Fruit fly (Drosophila melanogaster) whole organism, embryonic: Measurements from ENCODE around the gene dgt1.

ENCODE experiments used
- Adf1 ChIP-seq: fragments of 200-800 bp; sonication (Bioruptor generic); IDR thresholded peaks from 2 replicates; pipeline ENCODE4 v1.3.6; 2022; ENCODE audit warnings: missing biosample characterization, missing genetic modification characterization
- BEAF-32 ChIP-seq: fragments of 200-800 bp; sonication (Bioruptor generic); optimal IDR thresholded peaks from 3 replicates; lab custom pipeline; 2017; ENCODE audit warnings: missing biosample characterization, missing genetic modification characterization, mild to moderate bottlenecking, moderate library complexity, missing genetic modification reagents
- Bdp1 ChIP-seq: fragments of 200-800 bp; sonication (Bioruptor generic); optimal IDR thresholded peaks from 3 replicates; lab custom pipeline; 2016; ENCODE audit warnings: missing biosample characterization, missing genetic modification characterization
- CG11085 ChIP-seq: fragments of 200-800 bp; sonication (Bioruptor generic); IDR thresholded peaks from 2 replicates; pipeline ENCODE4 v1.3.6; 2022; ENCODE audit warnings: missing biosample characterization, missing genetic modification characterization
- CG11398 ChIP-seq: fragments of 200-800 bp; sonication (Bioruptor generic); optimal IDR thresholded peaks from 2 replicates; lab custom pipeline; 2016; ENCODE audit warnings: missing biosample characterization, missing genetic modification characterization
- CG14050 ChIP-seq: fragments of 200-800 bp; sonication (Bioruptor generic); IDR thresholded peaks from 3 replicates; pipeline ENCODE4 v1.3.6; 2022; ENCODE audit warnings: missing biosample characterization, missing genetic modification characterization
- CG14710 ChIP-seq: fragments of 200-800 bp; sonication (Bioruptor generic); optimal IDR thresholded peaks from 3 replicates; lab custom pipeline; 2019; ENCODE audit warnings: missing biosample characterization, mild to moderate bottlenecking, missing genetic modification characterization, moderate library complexity
- CG15269 ChIP-seq: fragments of 200-800 bp; sonication (Bioruptor generic); optimal IDR thresholded peaks from 2 replicates; lab custom pipeline; 2018; ENCODE audit warnings: missing biosample characterization, mild to moderate bottlenecking, missing genetic modification characterization, moderate library complexity
- CG17328 ChIP-seq: fragments of 200-800 bp; sonication (Bioruptor generic); IDR thresholded peaks from 2 replicates; pipeline ENCODE4 v1.3.6; 2022; ENCODE audit warnings: missing biosample characterization, missing genetic modification characterization
- CG2199 ChIP-seq: fragments of 200-800 bp; sonication (Bioruptor generic); IDR thresholded peaks from 3 replicates; pipeline ENCODE4 v1.3.6; 2022; ENCODE audit warnings: missing biosample characterization, missing genetic modification characterization
- CG31365 ChIP-seq: fragments of 200-800 bp; sonication (Bioruptor generic); optimal IDR thresholded peaks from 2 replicates; lab custom pipeline; 2018; ENCODE audit warnings: missing biosample characterization, mild to moderate bottlenecking, missing genetic modification characterization
- CG32772 ChIP-seq: fragments of 200-800 bp; sonication (Bioruptor generic); IDR thresholded peaks from 2 replicates; pipeline ENCODE4 v1.3.6; 2022; ENCODE audit warnings: missing biosample characterization, missing genetic modification characterization
- CG3281 ChIP-seq: fragments of 200-800 bp; sonication (Bioruptor generic); optimal IDR thresholded peaks from 3 replicates; lab custom pipeline; 2017; ENCODE audit warnings: missing biosample characterization, mild to moderate bottlenecking, missing genetic modification characterization
- CG42726 ChIP-seq: fragments of 200-800 bp; sonication (Bioruptor generic); IDR thresholded peaks from 2 replicates; pipeline ENCODE4 v1.3.6; 2022; ENCODE audit warnings: missing biosample characterization, missing genetic modification characterization; ENCODE audit not compliant: partially characterized antibody
- CG4404 ChIP-seq: fragments of 200-800 bp; sonication (Bioruptor generic); IDR thresholded peaks from 2 replicates; pipeline ENCODE4 v1.3.6; 2022; ENCODE audit warnings: missing biosample characterization, missing genetic modification characterization
- CG9727 ChIP-seq: fragments of 200-800 bp; sonication (Bioruptor generic); optimal IDR thresholded peaks from 3 replicates; lab custom pipeline; 2017; ENCODE audit warnings: missing biosample characterization, mild to moderate bottlenecking, missing genetic modification characterization
- CTCF ChIP-seq: fragments of 200-800 bp; sonication (Bioruptor generic); optimal IDR thresholded peaks from 2 replicates; lab custom pipeline; 2017; ENCODE audit warnings: missing biosample characterization, mild to moderate bottlenecking, missing genetic modification characterization, moderate library complexity
- CoRest ChIP-seq: fragments of 200-800 bp; sonication (Bioruptor generic); optimal IDR thresholded peaks from 3 replicates; lab custom pipeline; 2018; ENCODE audit warnings: missing biosample characterization, mild to moderate bottlenecking, missing genetic modification characterization, moderate library complexity
- D19B ChIP-seq: fragments of 200-800 bp; sonication (Bioruptor generic); optimal IDR thresholded peaks from 2 replicates; lab custom pipeline; 2017; ENCODE audit warnings: missing biosample characterization, mild to moderate bottlenecking, missing genetic modification characterization
- Doc2 ChIP-seq: fragments of 200-800 bp; sonication (Bioruptor generic); IDR thresholded peaks from 2 replicates; pipeline ENCODE4 v1.3.6; 2022; ENCODE audit warnings: missing biosample characterization, missing genetic modification characterization
- Drgx ChIP-seq: fragments of 200-800 bp; sonication (Bioruptor generic); IDR thresholded peaks from 2 replicates; pipeline ENCODE4 v1.3.6; 2022; ENCODE audit warnings: missing biosample characterization, missing genetic modification characterization
- HmgD ChIP-seq: fragments of 200-800 bp; sonication (Bioruptor generic); optimal IDR thresholded peaks from 3 replicates; lab custom pipeline; 2016; ENCODE audit warnings: missing biosample characterization, missing genetic modification characterization
- Lim3 ChIP-seq: fragments of 200-800 bp; sonication (Bioruptor generic); IDR thresholded peaks from 2 replicates; pipeline ENCODE4 v1.3.6; 2022; ENCODE audit warnings: missing biosample characterization, missing genetic modification characterization
- MESR4 ChIP-seq: fragments of 200-800 bp; sonication (Bioruptor generic); optimal IDR thresholded peaks from 2 replicates; lab custom pipeline; 2018; ENCODE audit warnings: missing biosample characterization, mild to moderate bottlenecking, missing genetic modification characterization, moderate library complexity
- Neu2 ChIP-seq: fragments of 200-800 bp; sonication (Bioruptor generic); optimal IDR thresholded peaks from 3 replicates; lab custom pipeline; 2016; ENCODE audit warnings: missing biosample characterization, missing genetic modification characterization, borderline replicate concordance
- YL-1 ChIP-seq: fragments of 200-800 bp; sonication (Bioruptor generic); optimal IDR thresholded peaks from 3 replicates; lab custom pipeline; 2017; ENCODE audit warnings: missing biosample characterization, mild to moderate bottlenecking, missing genetic modification characterization
- ara ChIP-seq: fragments of 200-800 bp; sonication (Bioruptor generic); IDR thresholded peaks from 2 replicates; pipeline ENCODE4 v1.3.6; 2022; ENCODE audit warnings: missing biosample characterization, missing genetic modification characterization
- bab2 ChIP-seq: fragments of 200-800 bp; sonication (Bioruptor generic); optimal IDR thresholded peaks from 2 replicates; lab custom pipeline; 2016; ENCODE audit warnings: missing biosample characterization, missing genetic modification characterization
- chinmo ChIP-seq: fragments of 200-800 bp; sonication (Bioruptor generic); IDR thresholded peaks from 4 replicates; pipeline ENCODE4 v1.3.6; 2022; ENCODE audit warnings: missing biosample characterization, missing genetic modification characterization; ENCODE audit not compliant: partially characterized antibody
- croc ChIP-seq: fragments of 200-800 bp; sonication (Bioruptor generic); conservative IDR thresholded peaks from 3 replicates; pipeline ENCODE4 v1.3.6; 2022; ENCODE audit warnings: missing biosample characterization, missing genetic modification characterization
- crol ChIP-seq: fragments of 200-800 bp; sonication (Bioruptor generic); IDR thresholded peaks from 2 replicates; pipeline ENCODE4 v1.3.6; 2022; ENCODE audit warnings: missing biosample characterization, missing genetic modification characterization
- disco-r ChIP-seq: fragments of 200-800 bp; sonication (Bioruptor generic); optimal IDR thresholded peaks from 2 replicates; lab custom pipeline; 2016; ENCODE audit warnings: missing biosample characterization, missing genetic modification characterization
- dmrt99B ChIP-seq: fragments of 200-800 bp; sonication (Bioruptor generic); optimal IDR thresholded peaks from 2 replicates; lab custom pipeline; 2018; ENCODE audit warnings: missing biosample characterization, mild to moderate bottlenecking, missing genetic modification characterization, moderate library complexity
- fd102C ChIP-seq: fragments of 200-800 bp; sonication (Bioruptor generic); optimal IDR thresholded peaks from 2 replicates; lab custom pipeline; 2018; ENCODE audit warnings: missing biosample characterization, mild to moderate bottlenecking, missing genetic modification characterization, moderate library complexity
- gfzf ChIP-seq: fragments of 200-800 bp; sonication (Bioruptor generic); optimal IDR thresholded peaks from 2 replicates; lab custom pipeline; 2016; ENCODE audit warnings: missing biosample characterization, mild to moderate bottlenecking, missing genetic modification characterization, moderate library complexity
- gsb-n ChIP-seq: fragments of 200-800 bp; sonication (Bioruptor generic); optimal IDR thresholded peaks from 3 replicates; lab custom pipeline; 2018; ENCODE audit warnings: missing biosample characterization, mild to moderate bottlenecking, missing genetic modification characterization
- maf-S ChIP-seq: fragments of 200-800 bp; sonication (Bioruptor generic); optimal IDR thresholded peaks from 2 replicates; lab custom pipeline; 2016; ENCODE audit warnings: missing biosample characterization, missing genetic modification characterization
- mam ChIP-seq: fragments of 200-800 bp; sonication (Bioruptor generic); optimal IDR thresholded peaks from 3 replicates; lab custom pipeline; 2016; ENCODE audit warnings: missing biosample characterization, missing genetic modification characterization
- nmo ChIP-seq: fragments of 200-800 bp; sonication (Bioruptor generic); optimal IDR thresholded peaks from 2 replicates; lab custom pipeline; 2018; ENCODE audit warnings: missing biosample characterization, mild to moderate bottlenecking, missing genetic modification characterization, moderate library complexity
- nom ChIP-seq: fragments of 200-800 bp; sonication (Bioruptor generic); optimal IDR thresholded peaks from 2 replicates; lab custom pipeline; 2017; ENCODE audit warnings: missing biosample characterization, missing genetic modification characterization, mild to moderate bottlenecking, moderate library complexity, missing genetic modification reagents
- pho ChIP-seq: fragments of 200-800 bp; sonication (Bioruptor generic); optimal IDR thresholded peaks from 2 replicates; lab custom pipeline; 2016; ENCODE audit warnings: missing biosample characterization, missing genetic modification characterization
- pnt ChIP-seq: fragments of 200-800 bp; sonication (Bioruptor generic); optimal IDR thresholded peaks from 3 replicates; lab custom pipeline; 2016; ENCODE audit warnings: missing biosample characterization, missing genetic modification characterization
- prd ChIP-seq, 3 experiments: fragments of >200 bp in 2 of 3; fragments of 200-800 bp in 1 of 3; sonication (Bioruptor generic) in 1 of 3; optimal IDR thresholded peaks in 2 of 3; IDR thresholded peaks in 1 of 3; 2 replicates in 2 of 3; 3 replicates in 1 of 3; pipeline versions ENCODE4 v1.3.6 to Lab custom; 2017 to 2022; ENCODE audit warnings: missing biosample characterization in 1 of 3, missing genetic modification characterization in 1 of 3
- rib ChIP-seq: fragments of 200-800 bp; sonication (Bioruptor generic); IDR thresholded peaks from 2 replicates; pipeline ENCODE4 v1.3.6; 2022; ENCODE audit warnings: missing biosample characterization, missing genetic modification characterization
- salm ChIP-seq: fragments of 200-800 bp; sonication (Bioruptor generic); optimal IDR thresholded peaks from 2 replicates; lab custom pipeline; 2018; ENCODE audit warnings: missing biosample characterization, mild to moderate bottlenecking, missing genetic modification characterization
- sima ChIP-seq: fragments of 200-800 bp; sonication (Bioruptor generic); optimal IDR thresholded peaks from 2 replicates; lab custom pipeline; 2016; ENCODE audit warnings: missing biosample characterization, missing genetic modification characterization
- stc ChIP-seq: fragments of 200-800 bp; sonication (Bioruptor generic); IDR thresholded peaks from 2 replicates; pipeline ENCODE4 v1.3.6; 2022; ENCODE audit warnings: missing biosample characterization, missing genetic modification characterization
- ttk ChIP-seq: fragments of 200-800 bp; sonication (Bioruptor generic); IDR thresholded peaks from 2 replicates; pipeline ENCODE4 v2.1.2; 2022; ENCODE audit warnings: missing biosample characterization, missing genetic modification characterization
- vfl ChIP-seq: fragments of 200-800 bp; sonication (Bioruptor generic); optimal IDR thresholded peaks from 2 replicates; lab custom pipeline; 2016; ENCODE audit warnings: missing biosample characterization, missing genetic modification characterization
- wek ChIP-seq: fragments of 200-800 bp; sonication (Bioruptor generic); optimal IDR thresholded peaks from 3 replicates; lab custom pipeline; 2018; ENCODE audit warnings: missing biosample characterization, mild to moderate bottlenecking, missing genetic modification characterization, moderate library complexity
- zen ChIP-seq: fragments of 200-800 bp; sonication (Bioruptor generic); optimal IDR thresholded peaks from 3 replicates; lab custom pipeline; 2018; ENCODE audit warnings: missing biosample characterization, mild to moderate bottlenecking, missing genetic modification characterization, moderate library complexity

Gene dgt1

DNA sequence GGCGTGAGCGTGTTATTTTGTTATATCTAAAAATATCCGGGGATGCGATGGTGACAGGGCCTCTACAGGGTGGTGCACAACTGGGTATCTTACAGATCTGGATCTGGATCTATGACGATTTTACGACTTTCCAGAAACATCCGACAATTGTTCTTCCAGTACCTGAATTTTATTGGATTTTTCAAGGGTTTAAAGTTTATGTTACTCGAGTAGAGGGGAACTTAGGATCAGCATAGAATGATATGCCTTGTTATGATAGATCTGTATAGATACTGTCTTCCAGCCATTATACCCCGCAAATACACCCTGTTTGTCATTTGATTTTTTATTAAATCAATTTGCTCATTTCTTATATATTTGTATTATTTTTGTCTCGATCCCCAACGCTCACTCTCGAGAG is 37.1 kb upstream of the dgt1 start (continued):
- TF ChIP-seq nom: no peak
- TF ChIP-seq YL-1 (GFP tag; lab: Kevin White, UChicago): no peak
- TF ChIP-seq Lim3: no peak
- TF ChIP-seq ara (GFP tag; lab: Robert Waterston, UW): no peak
- peak; percentile 48 for TF ChIP-seq salm (tag; lab: Kevin White, UChicago)
- peak; percentile 84 for TF ChIP-seq Drgx
- peak; percentile 32; the same call in 1 of the 2 replicates for TF ChIP-seq CG4404
- peak; percentile 29; the same call in 1 of the 2 replicates for TF ChIP-seq ttk (GFP tag; lab: Robert Waterston, UW)
- peak; percentile 34 for TF ChIP-seq CG9727
- no peak; the same call in 2 of the 3 replicates for TF ChIP-seq CG2199 (GFP tag; lab: Robert Waterston, UW)
- TF ChIP-seq chinmo: no peak
- TF ChIP-seq CG11398 (GFP tag; lab: Kevin White, UChicago): no peak
- no peak for TF ChIP-seq prd (optimal IDR thresholded peaks at IDR 0.05; lab: Kevin White, UChicago)
- TF ChIP-seq prd (GFP tag; IDR thresholded peaks at IDR 0.05; lab: Robert Waterston, UW): peak; percentile 48; the same call in 2 of the 3 replicates
- no peak for TF ChIP-seq sima (GFP tag; lab: Kevin White, UChicago)
- no peak for TF ChIP-seq gsb-n
- TF ChIP-seq croc (GFP tag; lab: Robert Waterston, UW): no peak; the same call in 2 of the 3 replicates
- TF ChIP-seq CoRest (tag; lab: Kevin White, UChicago): peak; percentile 76
- no peak for TF ChIP-seq CTCF (GFP tag; lab: Kevin White, UChicago)
- TF ChIP-seq CG31365: peak; percentile 9
- no peak for TF ChIP-seq fd102C (GFP tag; lab: Kevin White, UChicago)
- TF ChIP-seq disco-r: no peak
- peak; percentile 32 for TF ChIP-seq pnt (GFP tag; lab: Kevin White, UChicago)
- no peak for TF ChIP-seq Neu2 (GFP tag; lab: Kevin White, UChicago)
- no peak for TF ChIP-seq Doc2 (GFP tag; lab: Robert Waterston, UW)
- peak; percentile 62 for TF ChIP-seq nmo
- TF ChIP-seq mam (GFP tag; lab: Kevin White, UChicago): peak; percentile 51
- TF ChIP-seq CG17328 (GFP tag; lab: Robert Waterston, UW): 0 out of 2 replicates have a peak, but pooled peaks have one; percentile 5
- TF ChIP-seq bab2: peak; percentile 21
- TF ChIP-seq BEAF-32 (GFP tag; lab: Kevin White, UChicago): no peak
- TF ChIP-seq rib (GFP tag; lab: Robert Waterston, UW): no peak
- no peak for TF ChIP-seq CG14710
- peak; percentile 19 for TF ChIP-seq Bdp1 (GFP tag; lab: Kevin White, UChicago)
- TF ChIP-seq CG42726 (GFP tag; lab: Robert Waterston, UW): no peak
- TF ChIP-seq vfl (GFP tag; lab: Kevin White, UChicago): no peak
- TF ChIP-seq gfzf (GFP tag; lab: Kevin White, UChicago): no peak
- peak; percentile 18 for TF ChIP-seq maf-S (GFP tag; lab: Kevin White, UChicago)
- TF ChIP-seq MESR4: no peak
- TF ChIP-seq stc (GFP tag; lab: Robert Waterston, UW): peak; percentile 36; the same call in 1 of the 2 replicates
- no peak for TF ChIP-seq CG11085 (GFP tag; lab: Robert Waterston, UW)
- peak; percentile 75 for TF ChIP-seq dmrt99B
- no peak for TF ChIP-seq crol
- TF ChIP-seq zen: no peak
- TF ChIP-seq Adf1: no peak
- TF ChIP-seq CG14050 (GFP tag; lab: Robert Waterston, UW): no peak; the same call in 2 of the 3 replicates
- TF ChIP-seq HmgD (GFP tag; lab: Kevin White, UChicago): no peak
- TF ChIP-seq CG3281 (GFP tag; lab: Kevin White, UChicago): peak; percentile 77
- TF ChIP-seq D19B (GFP tag; lab: Kevin White, UChicago): peak; percentile 51
- peak; percentile 36 for TF ChIP-seq pho
- no peak for TF ChIP-seq CG32772 (GFP tag; lab: Robert Waterston, UW)
- peak; percentile 27 for TF ChIP-seq wek
- peak; percentile 80 for TF ChIP-seq CG15269 (tag; lab: Kevin White, UChicago)
